Fruit fly (Drosophila melanogaster) whole organism, embryonic: Measurements from ENCODE around the gene CG6415.
A peak's percentile ranks its signal among the peaks of the same experiment; 100 is the strongest.

Experiments
- ATbp ChIP-seq: fragments of 200-800 bp; sonication (Bioruptor generic); optimal IDR thresholded peaks from 2 replicates; lab custom pipeline; 2017; ENCODE audit warnings: missing biosample characterization, mild to moderate bottlenecking, missing genetic modification characterization, missing genetic modification reagents
- Abd-B ChIP-seq: fragments of 200-800 bp; sonication (Bioruptor generic); optimal IDR thresholded peaks from 2 replicates; lab custom pipeline; 2018; ENCODE audit warnings: missing biosample characterization, mild to moderate bottlenecking, missing genetic modification characterization, moderate library complexity
- Aef1 ChIP-seq: fragments of 200-800 bp; sonication (Bioruptor generic); IDR thresholded peaks from 3 replicates; pipeline ENCODE4 v1.3.6; 2022; ENCODE audit warnings: missing biosample characterization, missing genetic modification characterization
- Atf6 ChIP-seq: fragments of 200-800 bp; sonication (Bioruptor generic); IDR thresholded peaks from 2 replicates; pipeline ENCODE4 v1.3.6; 2022; ENCODE audit warnings: missing biosample characterization, missing genetic modification characterization
- Bgb ChIP-seq: fragments of 200-800 bp; sonication (Bioruptor generic); IDR thresholded peaks from 2 replicates; pipeline ENCODE4 v1.3.6; 2022; ENCODE audit warnings: missing biosample characterization, missing genetic modification characterization; ENCODE audit not compliant: partially characterized antibody
- CG11560 ChIP-seq: fragments of 200-800 bp; sonication (Bioruptor generic); IDR thresholded peaks from 3 replicates; pipeline ENCODE4 v1.3.6; 2022; ENCODE audit warnings: missing biosample characterization, missing genetic modification characterization
- CG12744 ChIP-seq: fragments of 200-800 bp; sonication (Bioruptor generic); optimal IDR thresholded peaks from 2 replicates; lab custom pipeline; 2016; ENCODE audit warnings: missing biosample characterization, missing genetic modification characterization
- CG17186 ChIP-seq: fragments of 200-800 bp; sonication (Bioruptor generic); optimal IDR thresholded peaks from 3 replicates; lab custom pipeline; 2017; ENCODE audit warnings: missing biosample characterization, missing genetic modification reagents, missing genetic modification characterization
- CG2889 ChIP-seq: fragments of 200-800 bp; sonication (Bioruptor generic); IDR thresholded peaks from 3 replicates; pipeline ENCODE4 v1.3.6; 2022; ENCODE audit warnings: missing biosample characterization, missing genetic modification characterization
- CG30403 ChIP-seq: fragments of 200-800 bp; sonication (Bioruptor generic); optimal IDR thresholded peaks from 3 replicates; lab custom pipeline; 2016; ENCODE audit warnings: missing biosample characterization, missing genetic modification characterization
- CG33557 ChIP-seq: fragments of 200-800 bp; sonication (Bioruptor generic); optimal IDR thresholded peaks from 2 replicates; lab custom pipeline; 2019; ENCODE audit warnings: missing biosample characterization, mild to moderate bottlenecking, missing genetic modification characterization, moderate library complexity
- CG34224 ChIP-seq: fragments of 200-800 bp; sonication (Bioruptor generic); IDR thresholded peaks from 3 replicates; pipeline ENCODE4 v1.3.6; 2022; ENCODE audit warnings: missing biosample characterization, missing genetic modification characterization; ENCODE audit not compliant: partially characterized antibody
- CG4707 ChIP-seq: fragments of 200-800 bp; sonication (Bioruptor generic); optimal IDR thresholded peaks from 2 replicates; lab custom pipeline; 2018; ENCODE audit warnings: missing biosample characterization, mild to moderate bottlenecking, missing genetic modification characterization, moderate library complexity
- CG5953 ChIP-seq: fragments of 200-800 bp; sonication (Bioruptor generic); IDR thresholded peaks from 2 replicates; pipeline ENCODE4 v1.3.6; 2022; ENCODE audit warnings: missing biosample characterization, missing genetic modification characterization
- CG6689 ChIP-seq: fragments of 200-800 bp; sonication (Bioruptor generic); IDR thresholded peaks from 2 replicates; pipeline ENCODE4 v1.3.6; 2022; ENCODE audit warnings: missing biosample characterization, missing genetic modification characterization
- CG7839 ChIP-seq: fragments of 200-800 bp; sonication (Bioruptor generic); optimal IDR thresholded peaks from 3 replicates; lab custom pipeline; 2018; ENCODE audit warnings: missing biosample characterization, mild to moderate bottlenecking, missing genetic modification characterization, moderate library complexity
- CG7928 ChIP-seq: fragments of 200-800 bp; sonication (Bioruptor generic); optimal IDR thresholded peaks from 2 replicates; lab custom pipeline; 2017; ENCODE audit warnings: missing biosample characterization, mild to moderate bottlenecking, missing genetic modification characterization
- D ChIP-seq, 2 experiments: fragments of 200-800 bp in 1 of 2; fragments of >200 bp in 1 of 2; sonication (Bioruptor generic) in 1 of 2; optimal IDR thresholded peaks; 2 replicates in 1 of 2; 3 replicates in 1 of 2; lab custom pipeline; 2017; ENCODE audit warnings: mild to moderate bottlenecking in 1 of 2, missing biosample characterization in 1 of 2, missing genetic modification characterization in 1 of 2, missing genetic modification reagents in 1 of 2
- D19A ChIP-seq: fragments of 200-800 bp; optimal IDR thresholded peaks from 3 replicates; lab custom pipeline; 2019; ENCODE audit warnings: missing biosample characterization, mild to moderate bottlenecking, missing genetic modification characterization, moderate library complexity
- D19B ChIP-seq: fragments of 200-800 bp; sonication (Bioruptor generic); optimal IDR thresholded peaks from 2 replicates; lab custom pipeline; 2017; ENCODE audit warnings: missing biosample characterization, mild to moderate bottlenecking, missing genetic modification characterization
- E2f2 ChIP-seq: fragments of 200-800 bp; sonication (Bioruptor generic); IDR thresholded peaks from 2 replicates; pipeline ENCODE4 v1.3.6; 2022; ENCODE audit warnings: missing biosample characterization, missing genetic modification characterization
- Eip74EF ChIP-seq, 2 experiments: fragments of 200-800 bp in 1 of 2; fragments of >200 bp in 1 of 2; sonication (Bioruptor generic) in 1 of 2; optimal IDR thresholded peaks; 2 replicates each; lab custom pipeline; 2017 to 2019; ENCODE audit warnings: missing biosample characterization in 2 of 2, missing genetic modification characterization in 2 of 2, mild to moderate bottlenecking in 1 of 2, moderate library complexity in 1 of 2
- Hmr ChIP-seq: fragments of 200-800 bp; sonication (Bioruptor generic); optimal IDR thresholded peaks from 3 replicates; lab custom pipeline; 2017; ENCODE audit warnings: mild to moderate bottlenecking, missing biosample characterization, missing genetic modification reagents, missing genetic modification characterization
- Hr39 ChIP-seq: fragments of >200 bp; optimal IDR thresholded peaks from 2 replicates; lab custom pipeline; 2017
- Hsf ChIP-seq: fragments of 200-800 bp; sonication (Bioruptor generic); optimal IDR thresholded peaks from 3 replicates; lab custom pipeline; 2016; ENCODE audit warnings: missing biosample characterization, missing genetic modification characterization
- Med ChIP-seq: fragments of 200-800 bp; sonication (Bioruptor generic); peaks from one replicate; lab custom pipeline; 2016; ENCODE audit warnings: missing biosample characterization, missing genetic modification characterization, mild to moderate bottlenecking, inconsistent platforms, moderate library complexity
- Optix ChIP-seq: fragments of 200-800 bp; sonication (Bioruptor generic); IDR thresholded peaks from 3 replicates; pipeline ENCODE4 v1.3.6; 2022; ENCODE audit warnings: missing biosample characterization, missing genetic modification characterization
- PHDP ChIP-seq: fragments of 200-800 bp; sonication (Bioruptor generic); optimal IDR thresholded peaks from 3 replicates; lab custom pipeline; 2018; ENCODE audit warnings: missing biosample characterization, mild to moderate bottlenecking, missing genetic modification characterization, moderate library complexity
- Spps ChIP-seq: fragments of 200-800 bp; sonication (Bioruptor generic); optimal IDR thresholded peaks from 2 replicates; lab custom pipeline; 2018; ENCODE audit warnings: missing biosample characterization, mild to moderate bottlenecking, missing genetic modification characterization
- Ssrp ChIP-seq: fragments of 200-800 bp; sonication (Bioruptor generic); optimal IDR thresholded peaks from 2 replicates; lab custom pipeline; 2018; ENCODE audit warnings: missing biosample characterization, mild to moderate bottlenecking, missing genetic modification characterization, moderate library complexity
- amos ChIP-seq: fragments of 200-800 bp; sonication (Bioruptor generic); IDR thresholded peaks from 2 replicates; pipeline ENCODE4 v1.3.6; 2022; ENCODE audit warnings: missing biosample characterization, missing genetic modification characterization; ENCODE audit not compliant: partially characterized antibody
- ase ChIP-seq: fragments of 200-800 bp; sonication (Bioruptor generic); IDR thresholded peaks from 3 replicates; pipeline ENCODE4 v1.3.6; 2022; ENCODE audit warnings: missing biosample characterization, missing genetic modification characterization
- ash1 ChIP-seq: fragments of 200-800 bp; sonication (Bioruptor generic); optimal IDR thresholded peaks from 2 replicates; lab custom pipeline; 2018; ENCODE audit warnings: missing biosample characterization, mild to moderate bottlenecking, missing genetic modification characterization
- az2 ChIP-seq: fragments of 200-800 bp; sonication (Bioruptor generic); optimal IDR thresholded peaks from 3 replicates; lab custom pipeline; 2016; ENCODE audit warnings: missing biosample characterization, missing genetic modification characterization
- caup ChIP-seq: fragments of 200-800 bp; sonication (Bioruptor generic); optimal IDR thresholded peaks from 3 replicates; lab custom pipeline; 2017; ENCODE audit warnings: missing biosample characterization, mild to moderate bottlenecking, missing genetic modification characterization, moderate library complexity; ENCODE audit not compliant: severe bottlenecking
- dmrt99B ChIP-seq: fragments of 200-800 bp; sonication (Bioruptor generic); optimal IDR thresholded peaks from 2 replicates; lab custom pipeline; 2018; ENCODE audit warnings: missing biosample characterization, mild to moderate bottlenecking, missing genetic modification characterization, moderate library complexity
- dysf ChIP-seq: fragments of 200-800 bp; sonication (Bioruptor generic); IDR thresholded peaks from 3 replicates; pipeline ENCODE4 v1.3.6; 2022; ENCODE audit warnings: missing biosample characterization, missing genetic modification characterization
- esg ChIP-seq: fragments of 200-800 bp; sonication (Bioruptor generic); conservative IDR thresholded peaks from 2 replicates; pipeline ENCODE4 v1.3.6; 2022; ENCODE audit warnings: missing biosample characterization, missing genetic modification characterization
- fru ChIP-seq: fragments of >200 bp; optimal IDR thresholded peaks from 2 replicates; lab custom pipeline; 2017
- her ChIP-seq: fragments of 200-800 bp; sonication (Bioruptor generic); optimal IDR thresholded peaks from 2 replicates; lab custom pipeline; 2016; ENCODE audit warnings: missing biosample characterization, missing genetic modification characterization
- jumu ChIP-seq: fragments of 200-800 bp; sonication (Bioruptor generic); optimal IDR thresholded peaks from 3 replicates; lab custom pipeline; 2016; ENCODE audit warnings: missing biosample characterization, missing genetic modification characterization
- klu ChIP-seq: fragments of 200-800 bp; sonication (Bioruptor generic); IDR thresholded peaks from 2 replicates; pipeline ENCODE4 v1.3.6; 2022; ENCODE audit warnings: missing biosample characterization, missing genetic modification characterization
- lilli ChIP-seq: fragments of 200-800 bp; sonication (Bioruptor generic); optimal IDR thresholded peaks from 3 replicates; lab custom pipeline; 2016; ENCODE audit warnings: missing biosample characterization, missing genetic modification characterization
- lmd ChIP-seq: fragments of 200-800 bp; sonication (Bioruptor generic); IDR thresholded peaks from 2 replicates; pipeline ENCODE4 v1.3.6; 2022; ENCODE audit warnings: missing biosample characterization, missing genetic modification characterization
- nerfin-2 ChIP-seq: fragments of 200-800 bp; sonication (Bioruptor generic); IDR thresholded peaks from 2 replicates; pipeline ENCODE4 v1.3.6; 2022; ENCODE audit warnings: missing biosample characterization, missing genetic modification characterization; ENCODE audit not compliant: partially characterized antibody
- sens-2 ChIP-seq: fragments of 200-800 bp; sonication (Bioruptor generic); IDR thresholded peaks from 2 replicates; pipeline ENCODE4 v1.3.6; 2022; ENCODE audit warnings: missing biosample characterization, missing genetic modification characterization
- shn ChIP-seq: fragments of 200-800 bp; sonication (Bioruptor generic); optimal IDR thresholded peaks from 3 replicates; lab custom pipeline; 2016; ENCODE audit warnings: missing biosample characterization, missing genetic modification characterization
- sima ChIP-seq: fragments of 200-800 bp; sonication (Bioruptor generic); optimal IDR thresholded peaks from 2 replicates; lab custom pipeline; 2016; ENCODE audit warnings: missing biosample characterization, missing genetic modification characterization
- stwl ChIP-seq: fragments of 200-800 bp; sonication (Bioruptor generic); optimal IDR thresholded peaks from 3 replicates; lab custom pipeline; 2018; ENCODE audit warnings: missing biosample characterization, mild to moderate bottlenecking, missing genetic modification characterization, moderate library complexity
- tll ChIP-seq, 2 experiments: fragments of 200-800 bp in 1 of 2; fragments of >200 bp in 1 of 2; sonication (Bioruptor generic) in 1 of 2; optimal IDR thresholded peaks; 2 replicates each; lab custom pipeline; 2017 to 2019; ENCODE audit warnings: missing biosample characterization in 2 of 2, missing genetic modification characterization in 2 of 2, mild to moderate bottlenecking in 1 of 2, moderate library complexity in 1 of 2

Gene CG6415

DNA sequence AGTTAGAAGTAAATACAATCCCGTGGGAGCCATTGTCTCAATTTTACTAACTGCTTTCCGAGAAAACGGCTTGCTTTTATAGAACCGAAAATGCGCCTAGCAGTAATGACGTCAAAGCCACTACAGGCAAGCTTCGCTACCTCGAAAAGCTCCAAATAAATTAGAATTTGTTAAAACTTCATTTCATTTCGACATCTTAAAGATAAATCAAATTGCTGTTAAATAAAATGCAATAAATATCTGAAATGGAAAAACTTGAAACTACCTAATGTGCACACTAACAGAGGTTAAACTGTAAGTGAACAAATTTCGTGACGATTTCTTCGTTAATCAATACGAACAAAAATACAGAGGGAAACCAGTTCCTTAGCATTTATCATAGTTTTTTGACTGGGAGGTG is 5.4 kb upstream of the CG6415 start, which contains the start of gene CG7300 (continued):
- TF ChIP-seq lilli (GFP tag; lab: Kevin White, UChicago): peak; percentile 62
- peak; percentile 31 for TF ChIP-seq az2 (GFP tag; lab: Kevin White, UChicago)
- TF ChIP-seq klu (GFP tag; lab: Robert Waterston, UW): no peak
- TF ChIP-seq tll (GFP tag; optimal IDR thresholded peaks at IDR 0.05; lab: Kevin White, UChicago): no peak
- TF ChIP-seq nerfin-2: no peak
- no peak for TF ChIP-seq Optix
- peak; percentile 45 for TF ChIP-seq Hsf (GFP tag; lab: Kevin White, UChicago)
- no peak for TF ChIP-seq CG11560 (tag; lab: Robert Waterston, UW)
- TF ChIP-seq CG33557 (GFP tag; lab: Kevin White, UChicago): no peak
- TF ChIP-seq CG7839: peak; percentile 74
- TF ChIP-seq D (optimal IDR thresholded peaks at IDR 0.05; lab: Kevin White, UChicago): no peak
- TF ChIP-seq D (GFP tag; optimal IDR thresholded peaks at IDR 0.05; lab: Kevin White, UChicago): peak; percentile 0
- TF ChIP-seq E2f2: peak; percentile 30; the same call in 1 of the 2 replicates
- TF ChIP-seq CG30403 (GFP tag; lab: Kevin White, UChicago): peak; percentile 62
- TF ChIP-seq caup (GFP tag; lab: Kevin White, UChicago): peak; percentile 45
- no peak for TF ChIP-seq Hr39 (lab: Kevin White, UChicago)
- no peak for TF ChIP-seq CG5953 (GFP tag; lab: Robert Waterston, UW)
- no peak for TF ChIP-seq CG12744 (GFP tag; lab: Kevin White, UChicago)
- peak; percentile 40 for TF ChIP-seq Spps
- TF ChIP-seq sima: no peak
- no peak for TF ChIP-seq stwl (tag; lab: Kevin White, UChicago)
- TF ChIP-seq jumu (GFP tag; lab: Kevin White, UChicago): no peak
- peak; percentile 24; the same call in 1 of the 2 replicates for TF ChIP-seq esg (GFP tag; lab: Robert Waterston, UW)
- TF ChIP-seq D19B (GFP tag; lab: Kevin White, UChicago): peak; percentile 11
- peak; percentile 49 for TF ChIP-seq Hmr (GFP tag; lab: Kevin White, UChicago)
- TF ChIP-seq shn (GFP tag; lab: Kevin White, UChicago): no peak
- peak; percentile 29 for TF ChIP-seq ATbp (GFP tag; lab: Kevin White, UChicago)
- TF ChIP-seq amos (GFP tag; lab: Robert Waterston, UW): no peak
- TF ChIP-seq fru (lab: Kevin White, UChicago): no peak
- TF ChIP-seq Atf6 (GFP tag; lab: Robert Waterston, UW): peak; percentile 68; the same call in 1 of the 2 replicates
- TF ChIP-seq ase (GFP tag; lab: Robert Waterston, UW): peak; percentile 33; the same call in 1 of the 3 replicates
- TF ChIP-seq CG17186 (GFP tag; lab: Kevin White, UChicago): no peak
- TF ChIP-seq Abd-B: peak; percentile 20
- TF ChIP-seq Aef1: peak; percentile 57; the same call in 2 of the 3 replicates
- TF ChIP-seq PHDP (tag; lab: Kevin White, UChicago): peak; percentile 65
- TF ChIP-seq ash1 (GFP tag; lab: Kevin White, UChicago): no peak
- TF ChIP-seq Bgb (GFP tag; lab: Robert Waterston, UW): no peak
- TF ChIP-seq CG6689 (GFP tag; lab: Robert Waterston, UW): peak; percentile 57
- peak; percentile 56 for TF ChIP-seq dmrt99B (tag; lab: Kevin White, UChicago)
- peak; percentile 38 for TF ChIP-seq CG7928 (GFP tag; lab: Kevin White, UChicago)
- TF ChIP-seq Ssrp: peak; percentile 39
- no peak for TF ChIP-seq CG4707
- peak; percentile 76 for TF ChIP-seq dysf (GFP tag; lab: Robert Waterston, UW)
- no peak for TF ChIP-seq sens-2
- peak; percentile 78 for TF ChIP-seq lmd
- peak in 1 of 2 experiments; percentile 40 for TF ChIP-seq Eip74EF (GFP tag; optimal IDR thresholded peaks at IDR 0.05; lab: Kevin White, UChicago)
- TF ChIP-seq her: peak; percentile 45
- no peak for TF ChIP-seq CG34224 (GFP tag; lab: Robert Waterston, UW)
- 0 out of 3 replicates have a peak, but pooled peaks have one; percentile 27 for TF ChIP-seq CG2889 (GFP tag; lab: Robert Waterston, UW)
- peak; percentile 93 for TF ChIP-seq Med (GFP tag; lab: Kevin White, UChicago)
- no peak for TF ChIP-seq D19A
